Fruit fly (Drosophila melanogaster) whole organism, embryonic: ENCODE data around the gene Abl.

Experiments used
- Ada2b ChIP-seq: fragments of 200-800 bp; sonication (Bioruptor generic); IDR thresholded peaks from 2 replicates; pipeline ENCODE4 v1.3.6; 2022; ENCODE audit warnings: missing biosample characterization, missing genetic modification characterization
- CG10565 ChIP-seq: fragments of 200-800 bp; sonication (Bioruptor generic); optimal IDR thresholded peaks from 3 replicates; lab custom pipeline; 2016; ENCODE audit warnings: missing biosample characterization, mild to moderate bottlenecking, missing genetic modification characterization
- CG10959 ChIP-seq: fragments of 200-800 bp; sonication (Bioruptor generic); IDR thresholded peaks from 2 replicates; pipeline ENCODE4 v1.3.6; 2022; ENCODE audit warnings: missing biosample characterization, missing genetic modification characterization
- CG10979 ChIP-seq: fragments of 200-800 bp; sonication (Bioruptor generic); optimal IDR thresholded peaks from 2 replicates; lab custom pipeline; 2018; ENCODE audit warnings: missing biosample characterization, mild to moderate bottlenecking, missing genetic modification characterization, moderate library complexity
- CG11085 ChIP-seq: fragments of 200-800 bp; sonication (Bioruptor generic); IDR thresholded peaks from 2 replicates; pipeline ENCODE4 v1.3.6; 2022; ENCODE audit warnings: missing biosample characterization, missing genetic modification characterization
- CG14014 ChIP-seq: fragments of 200-800 bp; sonication (Bioruptor generic); IDR thresholded peaks from 2 replicates; pipeline ENCODE4 v1.3.6; 2022; ENCODE audit warnings: missing biosample characterization, missing genetic modification characterization
- CG16779 ChIP-seq: fragments of 200-800 bp; sonication (Bioruptor generic); IDR thresholded peaks from 2 replicates; pipeline ENCODE4 v1.3.6; 2022; ENCODE audit warnings: missing biosample characterization, missing genetic modification characterization
- CG18599 ChIP-seq: fragments of 200-800 bp; sonication (Bioruptor generic); optimal IDR thresholded peaks from 3 replicates; lab custom pipeline; 2017; ENCODE audit warnings: missing biosample characterization, missing genetic modification characterization, mild to moderate bottlenecking, moderate library complexity, missing genetic modification reagents
- CG2712 ChIP-seq: fragments of 200-800 bp; optimal IDR thresholded peaks from 3 replicates; lab custom pipeline; 2019; ENCODE audit warnings: missing biosample characterization, mild to moderate bottlenecking, missing genetic modification characterization, moderate library complexity
- CG30431 ChIP-seq: fragments of 200-800 bp; sonication (Bioruptor generic); optimal IDR thresholded peaks from 2 replicates; lab custom pipeline; 2017; ENCODE audit warnings: missing biosample characterization, missing genetic modification characterization
- CG34224 ChIP-seq: fragments of 200-800 bp; sonication (Bioruptor generic); IDR thresholded peaks from 3 replicates; pipeline ENCODE4 v1.3.6; 2022; ENCODE audit warnings: missing biosample characterization, missing genetic modification characterization; ENCODE audit not compliant: partially characterized antibody
- CG6272 ChIP-seq: fragments of 200-800 bp; sonication (Bioruptor generic); IDR thresholded peaks from 2 replicates; pipeline ENCODE4 v1.3.6; 2022; ENCODE audit warnings: missing biosample characterization, missing genetic modification characterization
- CG6854 ChIP-seq: fragments of 200-800 bp; sonication (Bioruptor generic); optimal IDR thresholded peaks from 3 replicates; lab custom pipeline; 2017; ENCODE audit warnings: missing biosample characterization, mild to moderate bottlenecking, missing genetic modification characterization
- CG8478 ChIP-seq: fragments of >200 bp; optimal IDR thresholded peaks from 2 replicates; lab custom pipeline; 2018
- CG8765 ChIP-seq: fragments of 200-800 bp; sonication (Bioruptor generic); IDR thresholded peaks from 2 replicates; pipeline ENCODE4 v1.3.6; 2022; ENCODE audit warnings: missing biosample characterization, missing genetic modification characterization
- CG8924 ChIP-seq: fragments of 200-800 bp; optimal IDR thresholded peaks from 3 replicates; lab custom pipeline; 2019; ENCODE audit warnings: missing biosample characterization, mild to moderate bottlenecking, missing genetic modification characterization, moderate library complexity
- CG9609 ChIP-seq: fragments of 200-800 bp; sonication (Bioruptor generic); optimal IDR thresholded peaks from 3 replicates; lab custom pipeline; 2016; ENCODE audit warnings: missing biosample characterization, missing genetic modification characterization
- D19A ChIP-seq: fragments of 200-800 bp; optimal IDR thresholded peaks from 3 replicates; lab custom pipeline; 2019; ENCODE audit warnings: missing biosample characterization, mild to moderate bottlenecking, missing genetic modification characterization, moderate library complexity
- E2f2 ChIP-seq: fragments of 200-800 bp; sonication (Bioruptor generic); IDR thresholded peaks from 2 replicates; pipeline ENCODE4 v1.3.6; 2022; ENCODE audit warnings: missing biosample characterization, missing genetic modification characterization
- ERR ChIP-seq: fragments of 200-800 bp; sonication (Bioruptor generic); optimal IDR thresholded peaks from 2 replicates; lab custom pipeline; 2016; ENCODE audit warnings: missing biosample characterization, missing genetic modification characterization
- Ets97D ChIP-seq: fragments of 200-800 bp; sonication (Bioruptor generic); optimal IDR thresholded peaks from 3 replicates; lab custom pipeline; 2016; ENCODE audit warnings: missing biosample characterization, missing genetic modification characterization
- Fer1 ChIP-seq: fragments of 200-800 bp; sonication (Bioruptor generic); optimal IDR thresholded peaks from 2 replicates; lab custom pipeline; 2017; ENCODE audit warnings: missing biosample characterization, mild to moderate bottlenecking, missing genetic modification characterization
- Hmr ChIP-seq: fragments of 200-800 bp; sonication (Bioruptor generic); optimal IDR thresholded peaks from 3 replicates; lab custom pipeline; 2017; ENCODE audit warnings: mild to moderate bottlenecking, missing biosample characterization, missing genetic modification reagents, missing genetic modification characterization
- Lim3 ChIP-seq: fragments of 200-800 bp; sonication (Bioruptor generic); IDR thresholded peaks from 2 replicates; pipeline ENCODE4 v1.3.6; 2022; ENCODE audit warnings: missing biosample characterization, missing genetic modification characterization
- Med ChIP-seq: fragments of 200-800 bp; sonication (Bioruptor generic); peaks from one replicate; lab custom pipeline; 2016; ENCODE audit warnings: missing biosample characterization, missing genetic modification characterization, mild to moderate bottlenecking, inconsistent platforms, moderate library complexity
- Nf-YC ChIP-seq: fragments of 200-800 bp; optimal IDR thresholded peaks from 3 replicates; lab custom pipeline; 2019; ENCODE audit warnings: missing biosample characterization, mild to moderate bottlenecking, missing genetic modification characterization, moderate library complexity
- Optix ChIP-seq: fragments of 200-800 bp; sonication (Bioruptor generic); IDR thresholded peaks from 3 replicates; pipeline ENCODE4 v1.3.6; 2022; ENCODE audit warnings: missing biosample characterization, missing genetic modification characterization
- Sin3A ChIP-seq: fragments of >200 bp; optimal IDR thresholded peaks from 2 replicates; lab custom pipeline; 2018
- Sox102F ChIP-seq: fragments of 200-800 bp; sonication (Bioruptor generic); optimal IDR thresholded peaks from 2 replicates; lab custom pipeline; 2018; ENCODE audit warnings: missing biosample characterization, mild to moderate bottlenecking, missing genetic modification characterization, moderate library complexity
- Xrp1 ChIP-seq: fragments of 200-800 bp; sonication (Bioruptor generic); IDR thresholded peaks from 2 replicates; pipeline ENCODE4 v1.3.6; 2022; ENCODE audit warnings: missing biosample characterization, missing genetic modification characterization
- ase ChIP-seq: fragments of 200-800 bp; sonication (Bioruptor generic); IDR thresholded peaks from 3 replicates; pipeline ENCODE4 v1.3.6; 2022; ENCODE audit warnings: missing biosample characterization, missing genetic modification characterization
- bowl ChIP-seq: fragments of 200-800 bp; sonication (Bioruptor generic); IDR thresholded peaks from 2 replicates; pipeline ENCODE4 v1.3.6; 2022; ENCODE audit warnings: missing biosample characterization, missing genetic modification characterization
- corto ChIP-seq: fragments of 200-800 bp; sonication (Bioruptor generic); optimal IDR thresholded peaks from 2 replicates; lab custom pipeline; 2016; ENCODE audit warnings: missing biosample characterization, mild to moderate bottlenecking, missing genetic modification characterization, moderate library complexity
- crp ChIP-seq, 2 experiments: fragments of 200-800 bp; sonication (Bioruptor generic); optimal IDR thresholded peaks; 2 replicates in 1 of 2; 3 replicates in 1 of 2; lab custom pipeline; 2017; ENCODE audit warnings: missing biosample characterization in 2 of 2, missing genetic modification characterization in 2 of 2, mild to moderate bottlenecking in 1 of 2, moderate library complexity in 1 of 2
- cwo ChIP-seq: fragments of 200-800 bp; sonication (Bioruptor generic); optimal IDR thresholded peaks from 3 replicates; lab custom pipeline; 2017; ENCODE audit warnings: missing biosample characterization, missing genetic modification characterization, mild to moderate bottlenecking, moderate library complexity, missing genetic modification reagents
- disco-r ChIP-seq: fragments of 200-800 bp; sonication (Bioruptor generic); optimal IDR thresholded peaks from 2 replicates; lab custom pipeline; 2016; ENCODE audit warnings: missing biosample characterization, missing genetic modification characterization
- dmrt11E ChIP-seq: fragments of 200-800 bp; sonication (Bioruptor generic); optimal IDR thresholded peaks from 3 replicates; lab custom pipeline; 2018; ENCODE audit warnings: missing biosample characterization, mild to moderate bottlenecking, missing genetic modification characterization, moderate library complexity
- dmrt99B ChIP-seq: fragments of 200-800 bp; sonication (Bioruptor generic); optimal IDR thresholded peaks from 2 replicates; lab custom pipeline; 2018; ENCODE audit warnings: missing biosample characterization, mild to moderate bottlenecking, missing genetic modification characterization, moderate library complexity
- ems ChIP-seq: fragments of 200-800 bp; sonication (Bioruptor generic); optimal IDR thresholded peaks from 3 replicates; lab custom pipeline; 2016; ENCODE audit warnings: missing biosample characterization, missing genetic modification characterization
- fru ChIP-seq: fragments of >200 bp; optimal IDR thresholded peaks from 2 replicates; lab custom pipeline; 2017
- h ChIP-seq: fragments of >200 bp; optimal IDR thresholded peaks from 2 replicates; lab custom pipeline; 2017
- jing ChIP-seq: fragments of 200-800 bp; sonication (Bioruptor generic); optimal IDR thresholded peaks from 2 replicates; lab custom pipeline; 2018; ENCODE audit warnings: missing biosample characterization, mild to moderate bottlenecking, missing genetic modification characterization
- nom ChIP-seq: fragments of 200-800 bp; sonication (Bioruptor generic); optimal IDR thresholded peaks from 2 replicates; lab custom pipeline; 2017; ENCODE audit warnings: missing biosample characterization, missing genetic modification characterization, mild to moderate bottlenecking, moderate library complexity, missing genetic modification reagents
- oc ChIP-seq: fragments of 200-800 bp; sonication (Bioruptor generic); optimal IDR thresholded peaks from 2 replicates; lab custom pipeline; 2018; ENCODE audit warnings: missing biosample characterization, mild to moderate bottlenecking, missing genetic modification characterization, moderate library complexity
- pan ChIP-seq, 4 experiments: fragments of >200 bp in 3 of 4; fragments of 200-800 bp in 1 of 4; sonication (Bioruptor generic) in 1 of 4; optimal IDR thresholded peaks in 3 of 4; IDR thresholded peaks in 1 of 4; 2 replicates each; pipeline versions ENCODE4 v1.3.6 to Lab custom; 2017 to 2022; ENCODE audit warnings: missing biosample characterization in 2 of 4, missing genetic modification characterization in 2 of 4, mixed read lengths in 1 of 4
- prd ChIP-seq, 3 experiments: fragments of >200 bp in 2 of 3; fragments of 200-800 bp in 1 of 3; sonication (Bioruptor generic) in 1 of 3; optimal IDR thresholded peaks in 2 of 3; IDR thresholded peaks in 1 of 3; 2 replicates in 2 of 3; 3 replicates in 1 of 3; pipeline versions ENCODE4 v1.3.6 to Lab custom; 2017 to 2022; ENCODE audit warnings: missing biosample characterization in 1 of 3, missing genetic modification characterization in 1 of 3
- psq ChIP-seq: fragments of 200-800 bp; sonication (Bioruptor generic); optimal IDR thresholded peaks from 2 replicates; lab custom pipeline; 2017; ENCODE audit warnings: missing biosample characterization, missing genetic modification characterization
- repo ChIP-seq: fragments of 200-800 bp; sonication (Bioruptor generic); optimal IDR thresholded peaks from 2 replicates; lab custom pipeline; 2016; ENCODE audit warnings: missing biosample characterization, missing genetic modification characterization
- slbo ChIP-seq: fragments of 200-800 bp; sonication (Bioruptor generic); IDR thresholded peaks from 2 replicates; pipeline ENCODE4 v1.3.6; 2022; ENCODE audit warnings: missing biosample characterization, missing genetic modification characterization
- stc ChIP-seq: fragments of 200-800 bp; sonication (Bioruptor generic); IDR thresholded peaks from 2 replicates; pipeline ENCODE4 v1.3.6; 2022; ENCODE audit warnings: missing biosample characterization, missing genetic modification characterization

Gene Abl

dm6 chr3L:16657014-16657413 is 9.3 kb upstream of the Abl start (continued):
- TF ChIP-seq repo (no peak), E2f2 (no peak), Sin3A (lab: Kevin White, UChicago) (no peak), psq (GFP tag; lab: Kevin White, UChicago) (no peak), CG18599 (GFP tag; lab: Kevin White, UChicago) (peak; percentile 66), Sox102F (GFP tag; lab: Kevin White, UChicago) (peak; percentile 60), CG10979 (peak; percentile 33), corto (GFP tag; lab: Kevin White, UChicago) (no peak), CG8924 (tag; lab: Kevin White, UChicago) (peak; percentile 35), Fer1 (GFP tag; lab: Kevin White, UChicago) (peak; percentile 48), CG30431 (GFP tag; lab: Kevin White, UChicago) (no peak), CG34224 (GFP tag; lab: Robert Waterston, UW) (no peak)
- TF ChIP-seq, all 482 proteins: peak for 104

dm6 chr3L:16653679-16654078 is 6.0 kb upstream of the Abl start:
- TF ChIP-seq slbo = peak; percentile 26; the same call in 1 of the 2 replicates
- no peak for TF ChIP-seq CG11085 (GFP tag; lab: Robert Waterston, UW)
- TF ChIP-seq CG8478 = no peak
- no peak for TF ChIP-seq jing
- TF ChIP-seq Ada2b (GFP tag; lab: Robert Waterston, UW) = no peak
- TF ChIP-seq CG6854 (GFP tag; lab: Kevin White, UChicago) = no peak
- no peak for TF ChIP-seq CG8765
- no peak for TF ChIP-seq E2f2
- TF ChIP-seq bowl = no peak
- no peak for TF ChIP-seq oc
- 0 out of 3 replicates have a peak, but pooled peaks have one; percentile 8 for TF ChIP-seq Optix (GFP tag; lab: Robert Waterston, UW)
- TF ChIP-seq dmrt99B (tag; lab: Kevin White, UChicago) = no peak
- TF ChIP-seq Hmr = no peak
- no peak for TF ChIP-seq CG9609 (GFP tag; lab: Kevin White, UChicago)
- TF ChIP-seq Lim3 (GFP tag; lab: Robert Waterston, UW) = 0 out of 2 replicates have a peak, but pooled peaks have one; percentile 8
- TF ChIP-seq CG2712 (tag; lab: Kevin White, UChicago) = no peak
- no peak for TF ChIP-seq fru (lab: Kevin White, UChicago)
- peak; percentile 11; the same call in 1 of the 2 replicates for TF ChIP-seq CG6272 (GFP tag; lab: Robert Waterston, UW)
- TF ChIP-seq CG16779 (GFP tag; lab: Robert Waterston, UW) = no peak
- no peak for TF ChIP-seq disco-r (GFP tag; lab: Kevin White, UChicago)
- TF ChIP-seq Xrp1 = no peak
- peak; percentile 23; the same call in 1 of the 3 replicates for TF ChIP-seq ase (GFP tag; lab: Robert Waterston, UW)
- 0 out of 2 replicates have a peak, but pooled peaks have one; percentile 21 for TF ChIP-seq CG14014 (GFP tag; lab: Robert Waterston, UW)
- no peak for TF ChIP-seq cwo (GFP tag; lab: Kevin White, UChicago)
- TF ChIP-seq stc (GFP tag; lab: Robert Waterston, UW) = no peak
- no peak for TF ChIP-seq Sox102F (GFP tag; lab: Kevin White, UChicago)
- no peak for TF ChIP-seq nom (GFP tag; lab: Kevin White, UChicago)
- no peak for TF ChIP-seq prd (optimal IDR thresholded peaks at IDR 0.05; lab: Kevin White, UChicago)
- TF ChIP-seq prd (GFP tag; IDR thresholded peaks at IDR 0.05; lab: Robert Waterston, UW) = peak; percentile 15; the same call in 2 of the 3 replicates
- peak; percentile 61 for TF ChIP-seq Med (GFP tag; lab: Kevin White, UChicago)
- TF ChIP-seq Ets97D = no peak
- no peak for TF ChIP-seq h (lab: Kevin White, UChicago)
- TF ChIP-seq ems (GFP tag; lab: Kevin White, UChicago) = no peak
- TF ChIP-seq CG10565 = no peak
- no peak for TF ChIP-seq ERR (GFP tag; lab: Kevin White, UChicago)
- TF ChIP-seq crp (GFP tag; optimal IDR thresholded peaks at IDR 0.05; lab: Kevin White, UChicago) = no peak
- no peak for TF ChIP-seq pan (optimal IDR thresholded peaks at IDR 0.05; lab: Kevin White, UChicago)
- TF ChIP-seq pan (GFP tag; optimal IDR thresholded peaks at IDR 0.05 in 1 of 2, IDR thresholded peaks at IDR 0.05 in 1 of 2) = no peak
- 0 out of 2 replicates have a peak, but pooled peaks have one; percentile 9 for TF ChIP-seq CG10959 (GFP tag; lab: Robert Waterston, UW)
- TF ChIP-seq dmrt11E = no peak
- TF ChIP-seq D19A (tag; lab: Kevin White, UChicago) = no peak
- no peak for TF ChIP-seq Nf-YC (tag; lab: Kevin White, UChicago)
